Fruit fly (Drosophila melanogaster) whole organism, embryonic: ENCODE measurements around the gene CG45076.

ENCODE experiments used
- gce ChIP-seq: fragments of 200-800 bp; sonication (Bioruptor generic); IDR thresholded peaks from 3 replicates; pipeline ENCODE4 v1.3.6; 2022; ENCODE audit warnings: missing biosample characterization, missing genetic modification characterization
- insv ChIP-seq, 2 experiments: fragments of 200-800 bp; sonication (Bioruptor generic); optimal IDR thresholded peaks; 3 replicates each; lab custom pipeline; 2016 to 2018; ENCODE audit warnings: missing biosample characterization in 2 of 2, missing genetic modification characterization in 2 of 2

dm6 chr3R:10751061-10751460 is 26.1 kb downstream of the CG45076 start, which contains the start of gene TkR86C:
- TF ChIP-seq insv (GFP tag; optimal IDR thresholded peaks at IDR 0.05; lab: Kevin White, UChicago) (no peak), gce (no peak)
